Fruit fly (Drosophila melanogaster): ENCODE results near the gene Tango14.

The Tango14 gene

dm6 chr2L:1150554-1150953 lies 7.9 kb upstream of the Tango14 start, which contains the start of the genes Tfb4 and Vps29 (continued):
- TF ChIP-seq CG11085 (GFP tag; IDR thresholded peaks at IDR 0.05) (peak; percentile 46; the same call in 1 of the 2 replicates), ase (GFP tag; IDR thresholded peaks at IDR 0.05) (no peak), CG12236 (GFP tag; optimal IDR thresholded peaks at IDR 0.05) (no peak), bowl (GFP tag; IDR thresholded peaks at IDR 0.05) (peak; percentile 16; the same call in 1 of the 2 replicates), tio (GFP tag; optimal IDR thresholded peaks at IDR 0.05) (no peak), zf30C (GFP tag; optimal IDR thresholded peaks at IDR 0.05) (no peak), bigmax (GFP tag; optimal IDR thresholded peaks at IDR 0.05) (no peak), p53 (GFP tag; optimal IDR thresholded peaks at IDR 0.05) (peak; percentile 7), CG7745 (tag; optimal IDR thresholded peaks at IDR 0.05) (no peak), CG34422 (GFP tag; IDR thresholded peaks at IDR 0.05) (peak; percentile 68; the same call in 1 of the 3 replicates), CG8924 (tag; optimal IDR thresholded peaks at IDR 0.05) (peak; percentile 39), CG10209 (GFP tag; optimal IDR thresholded peaks at IDR 0.05) (no peak), danr (GFP tag; IDR thresholded peaks at IDR 0.05) (no peak), Vsx1 (GFP tag; optimal IDR thresholded peaks at IDR 0.05) (no peak), lbe (GFP tag; optimal IDR thresholded peaks at IDR 0.05) (no peak), Doc2 (GFP tag; IDR thresholded peaks at IDR 0.05) (no peak), crp (GFP tag; optimal IDR thresholded peaks at IDR 0.05) (peak in 1 of 2 experiments; percentile 61), Stat92E (GFP tag; optimal IDR thresholded peaks at IDR 0.05) (no peak), Lhr (GFP tag; optimal IDR thresholded peaks at IDR 0.05) (no peak), Dfd (GFP tag; optimal IDR thresholded peaks at IDR 0.05) (no peak), da (GFP tag; optimal IDR thresholded peaks at IDR 0.05) (no peak), kay (GFP tag; optimal IDR thresholded peaks at IDR 0.05) (no peak), dati (GFP tag; IDR thresholded peaks at IDR 0.05) (no peak), B-H2 (GFP tag; optimal IDR thresholded peaks at IDR 0.05) (peak; percentile 56), twi (tag; optimal IDR thresholded peaks at IDR 0.05) (no peak), fd102C (GFP tag; optimal IDR thresholded peaks at IDR 0.05) (no peak), CG42726 (GFP tag; IDR thresholded peaks at IDR 0.05; ENCODE audit: partially characterized antibody) (peak; percentile 19; the same call in 1 of the 2 replicates), CoRest (tag; optimal IDR thresholded peaks at IDR 0.05) (no peak), CG10654 (GFP tag; optimal IDR thresholded peaks at IDR 0.05) (peak; percentile 21), CG13424 (tag; optimal IDR thresholded peaks at IDR 0.05) (peak; percentile 36), org-1 (GFP tag; optimal IDR thresholded peaks at IDR 0.05) (no peak), CG16779 (GFP tag; IDR thresholded peaks at IDR 0.05) (0 out of 2 replicates have a peak, but pooled peaks have one; percentile 38), Hr3 (GFP tag; optimal IDR thresholded peaks at IDR 0.05) (no peak), CG10565 (GFP tag; optimal IDR thresholded peaks at IDR 0.05) (no peak), Tbp (GFP tag; optimal IDR thresholded peaks at IDR 0.05) (no peak), ap (GFP tag; IDR thresholded peaks at IDR 0.05) (no peak), Dad (GFP tag; optimal IDR thresholded peaks at IDR 0.05) (no peak), br (optimal IDR thresholded peaks at IDR 0.05) (no peak), jing (GFP tag; optimal IDR thresholded peaks at IDR 0.05) (no peak), D19B (GFP tag; optimal IDR thresholded peaks at IDR 0.05) (no peak), CG4617 (GFP tag; optimal IDR thresholded peaks at IDR 0.05; ENCODE audit: borderline replicate concordance) (peak; percentile 74), pum (GFP tag; optimal IDR thresholded peaks at IDR 0.05) (peak; percentile 42), btn (GFP tag; optimal IDR thresholded peaks at IDR 0.05) (no peak), CG31441 (GFP tag; IDR thresholded peaks at IDR 0.05) (no peak), CG3281 (GFP tag; optimal IDR thresholded peaks at IDR 0.05) (no peak), Xrp1 (GFP tag; IDR thresholded peaks at IDR 0.05) (peak; percentile 64), CG3995 (GFP tag; optimal IDR thresholded peaks at IDR 0.05) (no peak), CG17361 (GFP tag; IDR thresholded peaks at IDR 0.05) (no peak), ERR (GFP tag; optimal IDR thresholded peaks at IDR 0.05) (peak; percentile 9), CG4820 (GFP tag; optimal IDR thresholded peaks at IDR 0.05) (peak; percentile 21), Hr39 (optimal IDR thresholded peaks at IDR 0.05) (no peak), nmo (GFP tag; optimal IDR thresholded peaks at IDR 0.05) (peak; percentile 3)
